Worm (Caenorhabditis elegans): Measurements from ENCODE around the gene F18E9.7.

ce11 chrX:8640654-8641053 is 43.1 kb upstream of the F18E9.7 start:
- TF ChIP-seq flh-1 (GFP tag; optimal IDR thresholded peaks at IDR 0.05) (no peak), unc-120 (tag; optimal IDR thresholded peaks at IDR 0.05; ENCODE audit: poor library complexity, severe bottlenecking) (no peak)

Measured in whole organism, mixed stage, embryonic.